Fruit fly (Drosophila melanogaster) whole organism, embryonic: Measurements from ENCODE around the gene CG43062.

Experiments used
- ATbp ChIP-seq: fragments of 200-800 bp; sonication (Bioruptor generic); optimal IDR thresholded peaks from 2 replicates; lab custom pipeline; 2017; ENCODE audit warnings: missing biosample characterization, mild to moderate bottlenecking, missing genetic modification characterization, missing genetic modification reagents
- Atf-2 ChIP-seq: fragments of 200-800 bp; sonication (Bioruptor generic); optimal IDR thresholded peaks from 2 replicates; lab custom pipeline; 2016; ENCODE audit warnings: missing biosample characterization, missing genetic modification characterization
- CG10959 ChIP-seq: fragments of 200-800 bp; sonication (Bioruptor generic); IDR thresholded peaks from 2 replicates; pipeline ENCODE4 v1.3.6; 2022; ENCODE audit warnings: missing biosample characterization, missing genetic modification characterization
- CG10979 ChIP-seq: fragments of 200-800 bp; sonication (Bioruptor generic); optimal IDR thresholded peaks from 2 replicates; lab custom pipeline; 2018; ENCODE audit warnings: missing biosample characterization, mild to moderate bottlenecking, missing genetic modification characterization, moderate library complexity
- CG11085 ChIP-seq: fragments of 200-800 bp; sonication (Bioruptor generic); IDR thresholded peaks from 2 replicates; pipeline ENCODE4 v1.3.6; 2022; ENCODE audit warnings: missing biosample characterization, missing genetic modification characterization
- CG11504 ChIP-seq: fragments of 200-800 bp; sonication (Bioruptor generic); optimal IDR thresholded peaks from 3 replicates; lab custom pipeline; 2019; ENCODE audit warnings: missing biosample characterization, mild to moderate bottlenecking, missing genetic modification characterization, moderate library complexity
- CG12071 ChIP-seq: fragments of 200-800 bp; sonication (Bioruptor generic); optimal IDR thresholded peaks from 3 replicates; lab custom pipeline; 2018; ENCODE audit warnings: missing biosample characterization, mild to moderate bottlenecking, missing genetic modification characterization
- CG12236 ChIP-seq: fragments of 200-800 bp; sonication (Bioruptor generic); optimal IDR thresholded peaks from 2 replicates; lab custom pipeline; 2016; ENCODE audit warnings: missing biosample characterization, missing genetic modification characterization
- CG13296 ChIP-seq: fragments of 200-800 bp; sonication (Bioruptor generic); optimal IDR thresholded peaks from 3 replicates; lab custom pipeline; 2018; ENCODE audit warnings: missing biosample characterization, mild to moderate bottlenecking, missing genetic modification characterization
- CG14965 ChIP-seq: fragments of 200-800 bp; sonication (Bioruptor generic); optimal IDR thresholded peaks from 2 replicates; lab custom pipeline; 2016; ENCODE audit warnings: missing biosample characterization, missing genetic modification characterization, borderline replicate concordance
- CG1529 ChIP-seq: fragments of 200-800 bp; sonication (Bioruptor generic); optimal IDR thresholded peaks from 3 replicates; lab custom pipeline; 2018; ENCODE audit warnings: missing biosample characterization, missing genetic modification characterization
- CG17802 ChIP-seq: fragments of 200-800 bp; sonication (Bioruptor generic); optimal IDR thresholded peaks from 2 replicates; lab custom pipeline; 2018; ENCODE audit warnings: missing biosample characterization, mild to moderate bottlenecking, missing genetic modification characterization, moderate library complexity
- CG30020 ChIP-seq: fragments of 200-800 bp; optimal IDR thresholded peaks from 2 replicates; lab custom pipeline; 2019; ENCODE audit warnings: missing biosample characterization, mild to moderate bottlenecking, missing genetic modification characterization, moderate library complexity
- CG5180 ChIP-seq: fragments of 200-800 bp; sonication (Bioruptor generic); optimal IDR thresholded peaks from 3 replicates; lab custom pipeline; 2017; ENCODE audit warnings: missing biosample characterization, missing genetic modification characterization, mild to moderate bottlenecking, moderate library complexity, missing genetic modification reagents
- CG6254 ChIP-seq: fragments of 200-800 bp; sonication (Bioruptor generic); optimal IDR thresholded peaks from 3 replicates; lab custom pipeline; 2017; ENCODE audit warnings: mild to moderate bottlenecking, missing biosample characterization, missing genetic modification reagents, missing genetic modification characterization
- CG8765 ChIP-seq: fragments of 200-800 bp; sonication (Bioruptor generic); IDR thresholded peaks from 2 replicates; pipeline ENCODE4 v1.3.6; 2022; ENCODE audit warnings: missing biosample characterization, missing genetic modification characterization
- CG8924 ChIP-seq: fragments of 200-800 bp; optimal IDR thresholded peaks from 3 replicates; lab custom pipeline; 2019; ENCODE audit warnings: missing biosample characterization, mild to moderate bottlenecking, missing genetic modification characterization, moderate library complexity
- CG9797 ChIP-seq: fragments of 200-800 bp; sonication (Bioruptor generic); optimal IDR thresholded peaks from 3 replicates; lab custom pipeline; 2018; ENCODE audit warnings: missing biosample characterization, mild to moderate bottlenecking, missing genetic modification characterization
- Doc2 ChIP-seq: fragments of 200-800 bp; sonication (Bioruptor generic); IDR thresholded peaks from 2 replicates; pipeline ENCODE4 v1.3.6; 2022; ENCODE audit warnings: missing biosample characterization, missing genetic modification characterization
- Dp ChIP-seq: fragments of 200-800 bp; sonication (Bioruptor generic); optimal IDR thresholded peaks from 2 replicates; lab custom pipeline; 2018; ENCODE audit warnings: missing biosample characterization, mild to moderate bottlenecking, missing genetic modification characterization, moderate library complexity
- Ets97D ChIP-seq: fragments of 200-800 bp; sonication (Bioruptor generic); optimal IDR thresholded peaks from 3 replicates; lab custom pipeline; 2016; ENCODE audit warnings: missing biosample characterization, missing genetic modification characterization
- Fer3 ChIP-seq: fragments of 200-800 bp; sonication (Bioruptor generic); optimal IDR thresholded peaks from 2 replicates; lab custom pipeline; 2018; ENCODE audit warnings: missing biosample characterization, mild to moderate bottlenecking, missing genetic modification characterization, moderate library complexity
- HLHmδ ChIP-seq: fragments of 200-800 bp; sonication (Bioruptor generic); optimal IDR thresholded peaks from 2 replicates; lab custom pipeline; 2018; ENCODE audit warnings: missing biosample characterization, mild to moderate bottlenecking, missing genetic modification characterization, moderate library complexity
- Hr3 ChIP-seq: fragments of 200-800 bp; sonication (Bioruptor generic); optimal IDR thresholded peaks from 3 replicates; lab custom pipeline; 2016; ENCODE audit warnings: missing biosample characterization, missing genetic modification characterization
- Meics ChIP-seq: fragments of 200-800 bp; sonication (Bioruptor generic); optimal IDR thresholded peaks from 2 replicates; lab custom pipeline; 2017; ENCODE audit warnings: missing biosample characterization, mild to moderate bottlenecking, missing genetic modification characterization
- Mrtf ChIP-seq: fragments of 200-800 bp; sonication (Bioruptor generic); IDR thresholded peaks from 3 replicates; pipeline ENCODE4 v1.3.6; 2022; ENCODE audit warnings: missing biosample characterization, missing genetic modification characterization
- Pdp1 ChIP-seq, 2 experiments: fragments of 200-800 bp; sonication (Bioruptor generic); optimal IDR thresholded peaks; 3 replicates each; lab custom pipeline; 2016; ENCODE audit warnings: missing biosample characterization in 2 of 2, missing genetic modification characterization in 2 of 2, mild to moderate bottlenecking in 1 of 2, moderate library complexity in 1 of 2
- Side ChIP-seq: fragments of 200-800 bp; sonication (Bioruptor generic); optimal IDR thresholded peaks from 2 replicates; lab custom pipeline; 2016; ENCODE audit warnings: missing biosample characterization, missing genetic modification characterization
- TFAM ChIP-seq: fragments of 200-800 bp; sonication (Bioruptor generic); optimal IDR thresholded peaks from 2 replicates; lab custom pipeline; 2017; ENCODE audit warnings: missing biosample characterization, missing genetic modification characterization, inconsistent platforms
- Usf ChIP-seq: fragments of 200-800 bp; sonication (Bioruptor generic); optimal IDR thresholded peaks from 2 replicates; lab custom pipeline; 2017; ENCODE audit warnings: missing genotype, missing biosample characterization, missing genetic modification characterization
- ap ChIP-seq: fragments of 200-800 bp; sonication (Bioruptor generic); IDR thresholded peaks from 2 replicates; pipeline ENCODE4 v1.3.6; 2022; ENCODE audit warnings: missing biosample characterization, missing genetic modification characterization
- cas ChIP-seq: fragments of 200-800 bp; sonication (Bioruptor generic); IDR thresholded peaks from 2 replicates; pipeline ENCODE4 v1.3.6; 2022; ENCODE audit warnings: missing biosample characterization, missing genetic modification characterization
- chif ChIP-seq, 2 experiments: fragments of 200-800 bp; sonication (Bioruptor generic); optimal IDR thresholded peaks; 3 replicates each; lab custom pipeline; 2016; ENCODE audit warnings: missing biosample characterization in 2 of 2, missing genetic modification characterization in 2 of 2
- croc ChIP-seq: fragments of 200-800 bp; sonication (Bioruptor generic); conservative IDR thresholded peaks from 3 replicates; pipeline ENCODE4 v1.3.6; 2022; ENCODE audit warnings: missing biosample characterization, missing genetic modification characterization
- crp ChIP-seq, 2 experiments: fragments of 200-800 bp; sonication (Bioruptor generic); optimal IDR thresholded peaks; 2 replicates in 1 of 2; 3 replicates in 1 of 2; lab custom pipeline; 2017; ENCODE audit warnings: missing biosample characterization in 2 of 2, missing genetic modification characterization in 2 of 2, mild to moderate bottlenecking in 1 of 2, moderate library complexity in 1 of 2
- dimm ChIP-seq: fragments of 200-800 bp; sonication (Bioruptor generic); IDR thresholded peaks from 2 replicates; pipeline ENCODE4 v1.3.6; 2022; ENCODE audit warnings: missing biosample characterization, missing genetic modification characterization
- exex ChIP-seq: fragments of 200-800 bp; sonication (Bioruptor generic); optimal IDR thresholded peaks from 4 replicates; lab custom pipeline; 2018; ENCODE audit warnings: missing biosample characterization, mild to moderate bottlenecking, missing genetic modification characterization, moderate library complexity
- fd3F ChIP-seq: fragments of 200-800 bp; sonication (Bioruptor generic); optimal IDR thresholded peaks from 2 replicates; lab custom pipeline; 2018; ENCODE audit warnings: missing biosample characterization, mild to moderate bottlenecking, missing genetic modification characterization, moderate library complexity
- ftz-f1 ChIP-seq: fragments of 200-800 bp; sonication (Bioruptor generic); optimal IDR thresholded peaks from 2 replicates; lab custom pipeline; 2016; ENCODE audit warnings: missing biosample characterization, missing genetic modification characterization
- gfzf ChIP-seq: fragments of 200-800 bp; sonication (Bioruptor generic); optimal IDR thresholded peaks from 2 replicates; lab custom pipeline; 2016; ENCODE audit warnings: missing biosample characterization, mild to moderate bottlenecking, missing genetic modification characterization, moderate library complexity
- grau ChIP-seq: fragments of 200-800 bp; optimal IDR thresholded peaks from 3 replicates; lab custom pipeline; 2019; ENCODE audit warnings: missing biosample characterization, mild to moderate bottlenecking, missing genetic modification characterization, moderate library complexity
- jing ChIP-seq: fragments of 200-800 bp; sonication (Bioruptor generic); optimal IDR thresholded peaks from 2 replicates; lab custom pipeline; 2018; ENCODE audit warnings: missing biosample characterization, mild to moderate bottlenecking, missing genetic modification characterization
- klu ChIP-seq: fragments of 200-800 bp; sonication (Bioruptor generic); IDR thresholded peaks from 2 replicates; pipeline ENCODE4 v1.3.6; 2022; ENCODE audit warnings: missing biosample characterization, missing genetic modification characterization
- lilli ChIP-seq: fragments of 200-800 bp; sonication (Bioruptor generic); optimal IDR thresholded peaks from 3 replicates; lab custom pipeline; 2016; ENCODE audit warnings: missing biosample characterization, missing genetic modification characterization
- nerfin-1 ChIP-seq: fragments of 200-800 bp; sonication (Bioruptor generic); optimal IDR thresholded peaks from 3 replicates; lab custom pipeline; 2019; ENCODE audit warnings: missing biosample characterization, mild to moderate bottlenecking, missing genetic modification characterization, moderate library complexity
- pum ChIP-seq: fragments of 200-800 bp; sonication (Bioruptor generic); optimal IDR thresholded peaks from 2 replicates; lab custom pipeline; 2016; ENCODE audit warnings: missing biosample characterization, missing genetic modification characterization
- rib ChIP-seq: fragments of 200-800 bp; sonication (Bioruptor generic); IDR thresholded peaks from 2 replicates; pipeline ENCODE4 v1.3.6; 2022; ENCODE audit warnings: missing biosample characterization, missing genetic modification characterization
- shn ChIP-seq: fragments of 200-800 bp; sonication (Bioruptor generic); optimal IDR thresholded peaks from 3 replicates; lab custom pipeline; 2016; ENCODE audit warnings: missing biosample characterization, missing genetic modification characterization
- sim ChIP-seq: fragments of 200-800 bp; sonication (Bioruptor generic); IDR thresholded peaks from 2 replicates; pipeline ENCODE4 v1.3.6; 2022; ENCODE audit warnings: missing biosample characterization, missing genetic modification characterization
- tll ChIP-seq, 2 experiments: fragments of 200-800 bp in 1 of 2; fragments of >200 bp in 1 of 2; sonication (Bioruptor generic) in 1 of 2; optimal IDR thresholded peaks; 2 replicates each; lab custom pipeline; 2017 to 2019; ENCODE audit warnings: missing biosample characterization in 2 of 2, missing genetic modification characterization in 2 of 2, mild to moderate bottlenecking in 1 of 2, moderate library complexity in 1 of 2
- vvl ChIP-seq: fragments of 200-800 bp; sonication (Bioruptor generic); IDR thresholded peaks from 2 replicates; pipeline ENCODE4 v1.3.6; 2022; ENCODE audit warnings: missing biosample characterization, missing genetic modification characterization
- zfh1 ChIP-seq: fragments of 200-800 bp; sonication (Bioruptor generic); IDR thresholded peaks from 3 replicates; pipeline ENCODE4 v1.3.6; 2022; ENCODE audit warnings: missing biosample characterization, missing genetic modification characterization

Gene CG43062

dm6 chr3R:11796780-11797179 lies 46.6 kb downstream of the CG43062 start, which contains the start of gene Sbf (continued):
- no peak for TF ChIP-seq shn (GFP tag; lab: Kevin White, UChicago)
- TF ChIP-seq fd3F = no peak
- no peak for TF ChIP-seq CG14965
- no peak for TF ChIP-seq CG13296
- no peak for TF ChIP-seq lilli (GFP tag; lab: Kevin White, UChicago)
- TF ChIP-seq ATbp (GFP tag; lab: Kevin White, UChicago) = no peak
- TF ChIP-seq Atf-2 (GFP tag; lab: Kevin White, UChicago) = no peak
- peak; percentile 8 for TF ChIP-seq gfzf (GFP tag; lab: Kevin White, UChicago)
- no peak for TF ChIP-seq pum
- TF ChIP-seq CG8924 (tag; lab: Kevin White, UChicago) = no peak
- no peak for TF ChIP-seq klu (GFP tag; lab: Robert Waterston, UW)
- TF ChIP-seq nerfin-1 (tag; lab: Kevin White, UChicago) = no peak
- TF ChIP-seq croc = no peak
- no peak for TF ChIP-seq Meics (GFP tag; lab: Kevin White, UChicago)
- peak; percentile 4 for TF ChIP-seq CG9797 (GFP tag; lab: Kevin White, UChicago)
- TF ChIP-seq ap = no peak
- no peak for TF ChIP-seq jing (GFP tag; lab: Kevin White, UChicago)
- no peak for TF ChIP-seq dimm
- no peak for TF ChIP-seq CG6254 (GFP tag; lab: Kevin White, UChicago)
- TF ChIP-seq crp (GFP tag; optimal IDR thresholded peaks at IDR 0.05; lab: Kevin White, UChicago) = peak; percentile 80 to 98
- TF ChIP-seq tll (GFP tag; optimal IDR thresholded peaks at IDR 0.05; lab: Kevin White, UChicago) = no peak
- no peak for TF ChIP-seq CG17802 (tag; lab: Kevin White, UChicago)
- no peak for TF ChIP-seq CG10959 (GFP tag; lab: Robert Waterston, UW)
- TF ChIP-seq Mrtf (GFP tag; lab: Robert Waterston, UW) = no peak
- TF ChIP-seq ftz-f1 (GFP tag; lab: Kevin White, UChicago) = no peak
- no peak for TF ChIP-seq grau (tag; lab: Kevin White, UChicago)
- no peak for TF ChIP-seq Hr3 (GFP tag; lab: Kevin White, UChicago)
- peak; percentile 10 for TF ChIP-seq CG10979 (tag; lab: Kevin White, UChicago)
- no peak for TF ChIP-seq CG12071
- no peak for TF ChIP-seq Fer3 (tag; lab: Kevin White, UChicago)
- TF ChIP-seq zfh1 (GFP tag; lab: Robert Waterston, UW) = no peak
- no peak for TF ChIP-seq exex (tag; lab: Kevin White, UChicago)
- peak; percentile 98 for TF ChIP-seq Dp (GFP tag; lab: Kevin White, UChicago)
- TF ChIP-seq Side (GFP tag; lab: Kevin White, UChicago) = no peak
- TF ChIP-seq Ets97D = peak; percentile 57
- no peak for TF ChIP-seq CG5180 (GFP tag; lab: Kevin White, UChicago)
- no peak for TF ChIP-seq CG11504 (tag; lab: Kevin White, UChicago)
- no peak for TF ChIP-seq sim (GFP tag; lab: Robert Waterston, UW)
- TF ChIP-seq TFAM = no peak
- TF ChIP-seq chif (GFP tag; optimal IDR thresholded peaks at IDR 0.05; lab: Kevin White, UChicago) = no peak
- TF ChIP-seq Pdp1 (GFP tag; optimal IDR thresholded peaks at IDR 0.05; lab: Kevin White, UChicago) = no peak
- TF ChIP-seq CG1529 (GFP tag; lab: Kevin White, UChicago) = no peak
- TF ChIP-seq cas = no peak
- no peak for TF ChIP-seq vvl (GFP tag; lab: Robert Waterston, UW)
- no peak for TF ChIP-seq Doc2 (GFP tag; lab: Robert Waterston, UW)
- no peak for TF ChIP-seq CG8765 (GFP tag; lab: Robert Waterston, UW)
- no peak for TF ChIP-seq CG11085 (GFP tag; lab: Robert Waterston, UW)
- TF ChIP-seq Usf = no peak
- no peak for TF ChIP-seq CG30020 (tag; lab: Kevin White, UChicago)
- TF ChIP-seq rib (GFP tag; lab: Robert Waterston, UW) = no peak
- no peak for TF ChIP-seq HLHmδ (GFP tag; lab: Kevin White, UChicago)
- no peak for TF ChIP-seq CG12236 (GFP tag; lab: Kevin White, UChicago)
